Fruit fly (Drosophila melanogaster) whole organism, adult: Measurements from ENCODE around the gene CG18170.

Experiments
- cnc ChIP-seq, 2 experiments: fragments of >200 bp; optimal IDR thresholded peaks; 2 replicates each; lab custom pipeline; 2017
- kay ChIP-seq: fragments of 200-800 bp; sonication (Bioruptor generic); peaks from one replicate; lab custom pipeline; 2016; ENCODE audit warnings: missing biosample characterization, missing genetic modification characterization, borderline replicate concordance
- ovo ChIP-seq: fragments of 200-800 bp; sonication (Bioruptor generic); optimal IDR thresholded peaks from 2 replicates; lab custom pipeline; 2016; ENCODE audit warnings: missing biosample characterization, missing genetic modification characterization

- TF ChIP-seq cnc (optimal IDR thresholded peaks at IDR 0.05; lab: Kevin White, UChicago) (no peak), ovo (GFP tag; lab: Kevin White, UChicago) (no peak), kay (GFP tag; lab: Kevin White, UChicago) (no peak)
Measured at dm6 chr3L:1575731-1576376, 26.9 kb upstream of the CG18170 start.
